Fruit fly (Drosophila melanogaster) whole organism, wandering third instar larva: Measurements from ENCODE around the gene mamo.

Source experiments
- Abd-B ChIP-seq: fragments of >200 bp; optimal IDR thresholded peaks from 2 replicates; lab custom pipeline; 2017; ENCODE audit warnings: missing biosample characterization, missing genetic modification characterization
- CG32264 ChIP-seq: fragments of 200-800 bp; sonication (Bioruptor generic); optimal IDR thresholded peaks from 2 replicates; lab custom pipeline; 2016; ENCODE audit warnings: missing biosample characterization, missing genetic modification characterization
- CG9705 ChIP-seq: fragments of 200-800 bp; sonication (Bioruptor generic); optimal IDR thresholded peaks from 2 replicates; lab custom pipeline; 2018; ENCODE audit warnings: missing biosample characterization, mild to moderate bottlenecking, missing genetic modification characterization
- CrebA ChIP-seq: fragments of 200-800 bp; sonication (Bioruptor generic); optimal IDR thresholded peaks from 2 replicates; lab custom pipeline; 2016; ENCODE audit warnings: missing biosample characterization, mild to moderate bottlenecking, missing genetic modification characterization, borderline replicate concordance
- Dfd ChIP-seq: fragments of >200 bp; optimal IDR thresholded peaks from 2 replicates; lab custom pipeline; 2017; ENCODE audit warnings: missing biosample characterization, missing genetic modification characterization
- GATAd ChIP-seq: sonication (Bioruptor generic); optimal IDR thresholded peaks from 2 replicates; lab custom pipeline; 2016; ENCODE audit warnings: missing biosample characterization, missing genetic modification characterization
- HLH106 ChIP-seq: fragments of 200-800 bp; optimal IDR thresholded peaks from 3 replicates; lab custom pipeline; 2019; ENCODE audit warnings: missing biosample characterization, mild to moderate bottlenecking, missing genetic modification characterization, moderate library complexity
- Hr78 ChIP-seq: fragments of >200 bp; optimal IDR thresholded peaks from 2 replicates; lab custom pipeline; 2017; ENCODE audit warnings: missing biosample characterization, missing genetic modification characterization
- Hr83 ChIP-seq: fragments of 200-300 bp; sonication (Bioruptor generic); optimal IDR thresholded peaks from 2 replicates; lab custom pipeline; 2016; ENCODE audit warnings: missing biosample characterization, mild to moderate bottlenecking, missing genetic modification characterization, moderate library complexity; ENCODE audit not compliant: poor library complexity, severe bottlenecking
- Jra ChIP-seq: sonication (Bioruptor generic); optimal IDR thresholded peaks from 2 replicates; lab custom pipeline; 2016; ENCODE audit warnings: missing biosample characterization, missing genetic modification characterization
- Mio ChIP-seq: sonication (Bioruptor generic); optimal IDR thresholded peaks from 2 replicates; lab custom pipeline; 2016; ENCODE audit warnings: missing biosample characterization, missing genetic modification characterization
- Myc ChIP-seq: fragments of >200 bp; optimal IDR thresholded peaks from 2 replicates; lab custom pipeline; 2017
- N ChIP-seq: fragments of >200 bp; optimal IDR thresholded peaks from 2 replicates; lab custom pipeline; 2018; ENCODE audit warnings: missing biosample characterization, missing external identifiers, missing genetic modification characterization
- OdsH ChIP-seq: fragments of 200-800 bp; sonication (Bioruptor generic); optimal IDR thresholded peaks from 2 replicates; lab custom pipeline; 2016; ENCODE audit warnings: missing biosample characterization, mild to moderate bottlenecking, missing genetic modification characterization
- Rel ChIP-seq, 2 experiments: fragments of 200-800 bp; sonication (Bioruptor generic) in 1 of 2; optimal IDR thresholded peaks; 2 replicates in 1 of 2; 3 replicates in 1 of 2; lab custom pipeline; 2016 to 2019; ENCODE audit warnings: mild to moderate bottlenecking in 2 of 2, missing biosample characterization in 2 of 2, missing genetic modification characterization in 2 of 2, moderate library complexity in 1 of 2
- Sp1 ChIP-seq: fragments of 200-800 bp; sonication (Bioruptor generic); optimal IDR thresholded peaks from 3 replicates; lab custom pipeline; 2019; ENCODE audit warnings: missing biosample characterization, mild to moderate bottlenecking, missing genetic modification characterization, moderate library complexity
- Vsx2 ChIP-seq: fragments of 200-300, 225-300 bp; sonication (Bioruptor generic); optimal IDR thresholded peaks from 2 replicates; lab custom pipeline; 2018; ENCODE audit warnings: missing biosample characterization, missing genetic modification characterization; ENCODE audit not compliant: partially characterized antibody
- br ChIP-seq: fragments of 200-800 bp; sonication (Bioruptor generic); optimal IDR thresholded peaks from 2 replicates; lab custom pipeline; 2016; ENCODE audit warnings: missing biosample characterization, missing genetic modification characterization
- brk ChIP-seq: fragments of 200-800 bp; sonication (Bioruptor generic); optimal IDR thresholded peaks from 2 replicates; lab custom pipeline; 2016; ENCODE audit warnings: missing biosample characterization, mild to moderate bottlenecking, missing genetic modification characterization
- dl ChIP-seq, 2 experiments: fragments of 175-275, 200-275 bp in 1 of 2; fragments of 200-275 bp in 1 of 2; sonication (Bioruptor generic); optimal IDR thresholded peaks; lab custom pipeline; 2018; ENCODE audit warnings: mild to moderate bottlenecking in 2 of 2, missing biosample characterization in 2 of 2, missing genetic modification characterization in 2 of 2, moderate library complexity in 2 of 2; ENCODE audit not compliant: partially characterized antibody in 2 of 2, insufficient read depth in 1 of 2
- dmrt93B ChIP-seq: fragments of 200-800 bp; sonication (Bioruptor generic); optimal IDR thresholded peaks from 2 replicates; lab custom pipeline; 2018; ENCODE audit warnings: missing biosample characterization, mild to moderate bottlenecking, missing genetic modification characterization
- dsf ChIP-seq: sonication (Bioruptor generic); optimal IDR thresholded peaks from 2 replicates; lab custom pipeline; 2016; ENCODE audit warnings: missing biosample characterization, missing genetic modification characterization, borderline replicate concordance
- ey ChIP-seq: fragments of 200-800 bp; sonication (Bioruptor generic); optimal IDR thresholded peaks from 2 replicates; lab custom pipeline; 2016; ENCODE audit warnings: missing biosample characterization, missing genetic modification characterization
- foxo ChIP-seq, 2 experiments: fragments of 200-800 bp; sonication (Bioruptor generic); optimal IDR thresholded peaks; 2 replicates in 1 of 2; 3 replicates in 1 of 2; lab custom pipeline; 2016 to 2017; ENCODE audit warnings: missing biosample characterization in 2 of 2, missing genetic modification characterization in 2 of 2
- fru ChIP-seq: fragments of 200-800 bp; sonication (Bioruptor generic); optimal IDR thresholded peaks from 3 replicates; lab custom pipeline; 2016; ENCODE audit warnings: missing biosample characterization, mild to moderate bottlenecking, missing genetic modification characterization
- h ChIP-seq: fragments of 200-800 bp; sonication (Bioruptor generic); optimal IDR thresholded peaks from 3 replicates; lab custom pipeline; 2016; ENCODE audit warnings: missing biosample characterization, mild to moderate bottlenecking, missing genetic modification characterization
- jim ChIP-seq: fragments of 175-275, 200-325 bp; sonication (Bioruptor generic); optimal IDR thresholded peaks from 2 replicates; lab custom pipeline; 2016; ENCODE audit warnings: missing biosample characterization, mild to moderate bottlenecking, missing genetic modification characterization
- lola ChIP-seq: fragments of >200 bp; optimal IDR thresholded peaks from 2 replicates; lab custom pipeline; 2017; ENCODE audit warnings: missing biosample characterization, missing genetic modification characterization
- psq ChIP-seq: fragments of 200-800 bp; sonication (Bioruptor generic); optimal IDR thresholded peaks from 3 replicates; lab custom pipeline; 2017; ENCODE audit warnings: missing biosample characterization, mild to moderate bottlenecking, missing genetic modification characterization, moderate library complexity
- rgr ChIP-seq: fragments of 200-800 bp; sonication (Bioruptor generic); optimal IDR thresholded peaks from 3 replicates; lab custom pipeline; 2016; ENCODE audit warnings: missing biosample characterization, mild to moderate bottlenecking, missing genetic modification characterization
- sage ChIP-seq: fragments of 200-800 bp; sonication (Bioruptor generic); optimal IDR thresholded peaks from 2 replicates; lab custom pipeline; 2016; ENCODE audit warnings: missing biosample characterization, mild to moderate bottlenecking, missing genetic modification characterization
- sv ChIP-seq: fragments of 200-800 bp; sonication (Bioruptor generic); optimal IDR thresholded peaks from 3 replicates; lab custom pipeline; 2016; ENCODE audit warnings: missing biosample characterization, missing genetic modification characterization
- tai ChIP-seq: sonication (Bioruptor generic); optimal IDR thresholded peaks from 2 replicates; lab custom pipeline; 2016; ENCODE audit warnings: missing biosample characterization, missing genetic modification characterization
- usp ChIP-seq: fragments of >200 bp; optimal IDR thresholded peaks from 2 replicates; lab custom pipeline; 2017; ENCODE audit warnings: missing biosample characterization, missing genetic modification characterization
- woc ChIP-seq: sonication (Bioruptor generic); optimal IDR thresholded peaks from 2 replicates; lab custom pipeline; 2016; ENCODE audit warnings: missing biosample characterization, mild to moderate bottlenecking, missing genetic modification characterization

The mamo gene

DNA sequence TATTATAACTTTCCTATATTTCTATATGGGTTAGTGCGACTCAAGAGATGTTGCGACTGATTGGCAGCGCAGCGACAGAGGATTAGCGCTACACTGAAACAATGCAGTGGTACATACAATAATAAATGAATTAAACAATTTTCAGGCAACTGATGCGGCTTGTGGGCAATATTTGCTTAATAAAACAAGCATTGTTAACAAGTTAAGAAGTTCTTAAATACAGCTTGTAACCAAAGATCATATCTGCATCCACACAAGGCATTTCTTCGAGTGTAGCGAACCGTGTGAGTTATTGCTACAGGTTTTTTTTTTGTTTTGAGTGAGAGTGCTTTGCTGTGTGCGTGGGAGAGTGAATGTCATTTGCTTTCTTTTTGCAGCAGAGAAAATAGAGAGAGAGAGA, 151.4 kb downstream of the mamo start (continued):
- TF ChIP-seq dl (GFP tag; optimal IDR thresholded peaks at IDR 0.05; lab: Kevin White, UChicago; ENCODE audit: insufficient read depth in 1 of 2, partially characterized antibody in 2 of 2), result peak in 1 of 2 experiments; percentile 14
- TF ChIP-seq usp (GFP tag; lab: Kevin White, UChicago), result no peak
- no peak for TF ChIP-seq Dfd (GFP tag; lab: Kevin White, UChicago)
- TF ChIP-seq, all 38 proteins: peak for 24

DNA sequence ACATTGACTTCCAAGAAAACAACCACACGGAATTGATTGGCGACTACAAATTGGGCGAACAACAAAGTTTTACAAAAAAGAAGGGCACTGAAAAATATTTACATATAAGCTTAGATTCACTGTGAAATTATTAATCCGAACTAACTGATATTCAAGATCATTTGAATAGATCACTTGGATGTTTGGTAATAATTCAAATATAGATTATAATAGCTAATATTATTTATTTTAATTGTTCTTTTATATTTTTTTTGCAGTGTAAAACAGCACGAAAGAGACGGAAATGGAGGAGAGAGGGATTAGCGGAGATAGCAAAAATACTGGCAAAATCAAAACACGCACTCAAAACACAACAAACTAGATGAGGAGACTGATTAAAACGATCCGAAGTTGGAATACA, 152.1 kb downstream of the mamo start:
- TF ChIP-seq Sp1 (GFP tag; lab: Kevin White, UChicago) (peak; percentile 1), dl (GFP tag; optimal IDR thresholded peaks at IDR 0.05; lab: Kevin White, UChicago; ENCODE audit: insufficient read depth in 1 of 2, partially characterized antibody in 2 of 2) (no peak), psq (GFP tag; lab: Kevin White, UChicago) (peak; percentile 29), rgr (GFP tag; lab: Kevin White, UChicago) (peak; percentile 12), GATAd (GFP tag; lab: Kevin White, UChicago) (no peak), HLH106 (tag; lab: Kevin White, UChicago) (peak; percentile 14)
- TF ChIP-seq, all 38 proteins: peak for 4

DNA sequence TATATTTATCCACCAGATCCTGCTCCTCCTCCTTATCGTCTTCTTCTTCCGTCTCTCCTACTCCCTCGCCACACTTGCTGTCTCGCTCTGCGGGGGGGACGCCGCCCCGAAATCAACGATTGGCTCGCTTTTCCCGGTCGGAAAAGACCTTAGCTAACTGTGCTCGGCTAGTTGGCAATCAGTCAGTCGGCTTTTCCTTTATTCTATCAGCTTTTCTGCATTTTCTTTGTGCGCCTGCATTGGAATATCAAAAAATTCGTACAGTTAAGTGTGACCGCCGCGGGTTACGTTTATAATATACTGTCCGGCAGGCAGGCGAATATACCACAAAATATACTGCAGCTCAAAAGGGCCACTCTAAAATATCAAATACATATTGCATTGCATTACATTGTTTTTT, 160.3 kb downstream of the mamo start, which contains the start of gene jub:
jub (minus strand) TSS at position 289 of the 400 bp plus-strand sequence.
- TF ChIP-seq GATAd (GFP tag; lab: Kevin White, UChicago) (no peak), Jra (GFP tag; lab: Kevin White, UChicago) (no peak), tai (GFP tag; lab: Kevin White, UChicago) (no peak), OdsH (GFP tag; lab: Kevin White, UChicago) (no peak)

DNA sequence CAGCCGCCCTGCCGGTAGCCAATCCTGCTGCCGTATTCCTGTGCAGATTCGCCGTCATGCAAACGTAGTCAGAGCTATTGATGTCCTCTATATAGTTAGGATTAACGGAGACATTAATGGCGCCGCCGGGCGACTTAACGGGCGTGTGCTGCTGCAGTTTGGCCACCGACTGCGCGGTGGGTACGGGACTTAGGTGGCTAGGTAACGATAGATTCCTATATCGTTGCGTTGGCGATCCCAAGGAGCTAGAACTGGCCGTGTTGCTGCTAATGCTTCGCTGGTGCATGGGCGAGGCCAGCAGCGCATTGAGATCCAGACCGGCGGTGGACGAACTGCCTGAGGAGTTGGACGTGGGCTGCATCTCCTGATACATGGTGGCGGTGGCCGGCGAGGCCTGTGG, 161.5 kb downstream of the mamo start:
- no peak for TF ChIP-seq Sp1 (GFP tag; lab: Kevin White, UChicago)
- TF ChIP-seq foxo (GFP tag; optimal IDR thresholded peaks at IDR 0.05; lab: Kevin White, UChicago), result no peak
- no peak for TF ChIP-seq N (GFP tag; lab: Kevin White, UChicago)
- TF ChIP-seq usp (GFP tag; lab: Kevin White, UChicago), result no peak

DNA sequence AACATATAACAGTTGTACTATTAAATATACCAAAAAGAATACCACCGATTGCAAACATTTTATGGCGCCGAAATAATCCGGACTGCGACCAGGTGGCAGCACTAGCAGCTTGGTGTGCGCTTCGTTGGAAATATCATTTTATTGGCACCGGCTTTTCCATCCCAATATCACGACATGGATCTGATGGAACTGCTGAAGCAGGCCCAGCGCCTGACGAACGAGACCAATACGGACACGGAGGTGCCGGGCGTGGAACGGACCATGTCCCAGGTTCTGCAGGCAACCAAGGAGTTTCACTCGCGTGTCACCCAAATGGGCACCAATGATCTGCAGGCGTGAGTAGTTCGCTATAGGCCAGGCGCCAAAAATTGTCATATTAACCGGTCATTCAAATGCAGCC, 167.6 kb downstream of the mamo start, which contains the start of gene Nup93-1:
Nup93-1 (plus strand) TSS at position 74 of the 400 bp plus-strand sequence.
- no peak for TF ChIP-seq CG9705 (GFP tag; lab: Kevin White, UChicago)

DNA sequence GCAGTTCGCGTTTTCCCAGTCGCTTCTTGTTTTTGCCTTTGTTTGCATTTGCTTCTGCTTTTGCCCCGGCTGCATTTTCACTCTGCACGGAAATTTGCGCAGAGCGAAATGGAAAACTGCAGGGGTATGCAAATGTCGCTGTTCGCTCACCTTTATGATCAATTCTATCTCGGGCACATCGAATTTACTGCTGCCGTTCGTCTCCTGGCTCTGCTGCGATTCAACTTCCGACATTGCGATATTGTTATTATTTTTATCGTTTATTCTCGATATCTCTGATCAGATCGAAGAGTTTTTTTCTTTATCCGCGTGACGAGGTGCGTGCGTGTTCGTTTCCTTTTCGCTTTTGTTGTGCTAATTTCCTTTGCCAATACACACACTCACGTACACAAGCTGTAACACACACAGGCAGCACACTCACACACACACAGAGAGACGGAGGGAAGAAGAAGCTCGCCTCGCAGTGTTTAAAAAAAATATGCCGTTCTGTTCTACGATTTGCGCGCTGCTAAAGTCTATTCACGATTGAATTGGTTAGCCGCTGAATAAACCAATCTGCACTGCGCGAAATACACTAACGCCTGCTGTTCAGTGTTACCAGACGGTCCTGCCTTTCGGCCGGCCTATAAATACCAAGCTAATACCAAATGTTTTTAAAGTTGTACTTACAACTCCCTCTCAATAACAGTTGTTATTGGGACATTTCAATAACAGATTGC, 168.4 kb downstream of the mamo start, which contains the start of gene Clic:
Clic (minus strand) TSS at position 533 of the 719 bp plus-strand sequence.
- TF ChIP-seq woc (GFP tag; lab: Kevin White, UChicago) (no peak), br (GFP tag; lab: Kevin White, UChicago) (no peak), Vsx2 (no peak), ey (GFP tag; lab: Kevin White, UChicago) (no peak), lola (no peak), CG9705 (GFP tag; lab: Kevin White, UChicago) (no peak), Myc (lab: Kevin White, UChicago) (no peak), N (GFP tag; lab: Kevin White, UChicago) (no peak), dsf (GFP tag; lab: Kevin White, UChicago) (no peak), dl (GFP tag; optimal IDR thresholded peaks at IDR 0.05; lab: Kevin White, UChicago; ENCODE audit: insufficient read depth in 1 of 2, partially characterized antibody in 2 of 2) (no peak), HLH106 (tag; lab: Kevin White, UChicago) (no peak), fru (GFP tag; lab: Kevin White, UChicago) (no peak), h (GFP tag; lab: Kevin White, UChicago) (peak; percentile 47), CG32264 (no peak), Abd-B (no peak), Jra (GFP tag; lab: Kevin White, UChicago) (peak; percentile 12), GATAd (GFP tag; lab: Kevin White, UChicago) (no peak), Sp1 (GFP tag; lab: Kevin White, UChicago) (peak; percentile 23), jim (GFP tag; lab: Kevin White, UChicago) (no peak), sage (GFP tag; lab: Kevin White, UChicago) (no peak), usp (GFP tag; lab: Kevin White, UChicago) (no peak), sv (no peak), psq (GFP tag; lab: Kevin White, UChicago) (peak; percentile 63), Mio (GFP tag; lab: Kevin White, UChicago) (no peak), Hr83 (peak; percentile 66), CrebA (GFP tag; lab: Kevin White, UChicago) (no peak), tai (GFP tag; lab: Kevin White, UChicago) (no peak), brk (GFP tag; lab: Kevin White, UChicago) (no peak), Hr78 (GFP tag; lab: Kevin White, UChicago) (no peak), Rel (GFP tag; optimal IDR thresholded peaks at IDR 0.05; lab: Kevin White, UChicago) (no peak), Rel (tag; optimal IDR thresholded peaks at IDR 0.05; lab: Kevin White, UChicago) (peak; percentile 38), rgr (GFP tag; lab: Kevin White, UChicago) (peak; percentile 46), dmrt93B (GFP tag; lab: Kevin White, UChicago) (no peak), OdsH (GFP tag; lab: Kevin White, UChicago) (peak; percentile 15)
